Worm (Caenorhabditis elegans) whole organism, young adult: ENCODE results near the gene C05C10.3.

Experiments used
- B0261.1 ChIP-seq: sonication (generic microtip); optimal IDR thresholded peaks from 2 replicates; lab custom pipeline; 2016; ENCODE audit warnings: mild to moderate bottlenecking, missing genetic modification characterization, moderate library complexity, missing compliant biosample characterization
- F22D6.2 ChIP-seq: sonication (generic microtip); optimal IDR thresholded peaks from 2 replicates; lab custom pipeline; 2016; ENCODE audit warnings: mild to moderate bottlenecking, missing genetic modification characterization, missing compliant biosample characterization
- F39B2.1 ChIP-seq: fragments of 200-800 bp; sonication (Bioruptor generic); IDR thresholded peaks from 2 replicates; pipeline ENCODE4 v1.3.6; 2022; ENCODE audit warnings: missing genetic modification reagents, missing genetic modification characterization, missing compliant biosample characterization
- Y53F4B.3 ChIP-seq: fragments of 200-800 bp; sonication (Bioruptor generic); IDR thresholded peaks from 2 replicates; pipeline ENCODE4 v1.3.6; 2022; ENCODE audit warnings: missing genetic modification reagents, missing genetic modification characterization, missing compliant biosample characterization
- Y79H2A.3 ChIP-seq: fragments of 200-800 bp; sonication (Bioruptor generic); conservative IDR thresholded peaks from 2 replicates; pipeline ENCODE4 v1.3.6; 2022; ENCODE audit warnings: missing genetic modification reagents, missing genetic modification characterization, missing compliant biosample characterization
- akir-1 ChIP-seq: fragments of 200-800 bp; sonication (Bioruptor generic); optimal IDR thresholded peaks from 2 replicates; lab custom pipeline; 2018; ENCODE audit warnings: mild to moderate bottlenecking, missing genetic modification characterization, moderate library complexity, missing compliant biosample characterization
- atf-7 ChIP-seq: sonication (generic microtip); optimal IDR thresholded peaks from 2 replicates; lab custom pipeline; 2017; ENCODE audit warnings: mild to moderate bottlenecking, missing genetic modification characterization, missing compliant biosample characterization
- attf-5 ChIP-seq: fragments of 200-800 bp; sonication (Bioruptor generic); optimal IDR thresholded peaks from 2 replicates; lab custom pipeline; 2018; ENCODE audit warnings: mild to moderate bottlenecking, missing genetic modification characterization, missing compliant biosample characterization
- ceh-27 ChIP-seq: fragments of 200-800 bp; sonication (Bioruptor generic); optimal IDR thresholded peaks from 2 replicates; lab custom pipeline; 2018; ENCODE audit warnings: mild to moderate bottlenecking, missing genetic modification characterization, moderate library complexity, missing compliant biosample characterization
- ceh-40 ChIP-seq: fragments of 200-800 bp; sonication (Bioruptor generic); IDR thresholded peaks from 2 replicates; pipeline ENCODE4 v1.3.6; 2022; ENCODE audit warnings: missing genetic modification characterization, missing compliant biosample characterization
- chd-7 ChIP-seq: sonication (generic microtip); optimal IDR thresholded peaks from 2 replicates; lab custom pipeline; 2016; ENCODE audit warnings: mild to moderate bottlenecking, missing genetic modification characterization, moderate library complexity, missing compliant biosample characterization
- dox-1 ChIP-seq: fragments of 200-800 bp; sonication (Bioruptor generic); IDR thresholded peaks from 2 replicates; pipeline ENCODE4 v1.3.6; 2022; ENCODE audit warnings: missing genetic modification reagents, missing genetic modification characterization, missing compliant biosample characterization
- efl-1 ChIP-seq: fragments of 150-350 bp; optimal IDR thresholded peaks from 2 replicates; lab custom pipeline; 2014; ENCODE audit warnings: missing biosample characterization, missing genetic modification reagents, missing genetic modification characterization
- egl-18 ChIP-seq: fragments of 200-800 bp; sonication (Bioruptor generic); IDR thresholded peaks from 2 replicates; pipeline ENCODE4 v1.3.6; 2022; ENCODE audit warnings: missing genetic modification reagents, missing genetic modification characterization, missing compliant biosample characterization
- ekl-4 ChIP-seq: fragments of 200-800 bp; sonication (Bioruptor generic); IDR thresholded peaks from 2 replicates; pipeline ENCODE4 v1.3.6; 2022; ENCODE audit warnings: missing genetic modification reagents, missing genetic modification characterization, missing compliant biosample characterization
- hrde-1 ChIP-seq: sonication (generic microtip); optimal IDR thresholded peaks from 2 replicates; lab custom pipeline; 2016; ENCODE audit warnings: missing genetic modification characterization, mild to moderate bottlenecking, missing compliant biosample characterization, moderate library complexity, missing genotype, missing genetic modification reagents, borderline replicate concordance
- lin-35 ChIP-seq, 3 experiments: fragments of 150-350 bp in 2 of 3; sonication (generic microtip) in 1 of 3; optimal IDR thresholded peaks; 2 replicates each; lab custom pipeline; 2014 to 2018; ENCODE audit warnings: missing biosample characterization in 3 of 3, missing genetic modification characterization in 3 of 3, missing genetic modification reagents in 3 of 3
- lir-1 ChIP-seq: fragments of 200-800 bp; sonication (Bioruptor generic); conservative IDR thresholded peaks from 2 replicates; pipeline ENCODE4 v1.3.6; 2022; ENCODE audit warnings: missing genetic modification reagents, missing genetic modification characterization, missing compliant biosample characterization
- lsy-27 ChIP-seq: sonication (generic microtip); optimal IDR thresholded peaks from 2 replicates; lab custom pipeline; 2017; ENCODE audit warnings: missing genetic modification characterization, mild to moderate bottlenecking, missing compliant biosample characterization, antibody characterized with exemption, missing genotype, borderline replicate concordance; ENCODE audit not compliant: insufficient read depth
- madf-3 ChIP-seq: fragments of 200-800 bp; sonication (Bioruptor generic); IDR thresholded peaks from 2 replicates; pipeline ENCODE4 v1.3.6; 2022; ENCODE audit warnings: missing genetic modification reagents, missing genetic modification characterization, missing compliant biosample characterization
- madf-6 ChIP-seq: fragments of 200-800 bp; sonication (Bioruptor generic); IDR thresholded peaks from 2 replicates; pipeline ENCODE4 v1.3.6; 2022; ENCODE audit warnings: missing genetic modification reagents, missing genetic modification characterization, missing compliant biosample characterization
- madf-8 ChIP-seq: fragments of 200-800 bp; sonication (Bioruptor generic); conservative IDR thresholded peaks from 2 replicates; pipeline ENCODE4 v1.3.6; 2022; ENCODE audit warnings: missing genetic modification reagents, missing genetic modification characterization, missing compliant biosample characterization
- mcd-1 ChIP-seq: fragments of 200-800 bp; sonication (Bioruptor generic); IDR thresholded peaks from 2 replicates; pipeline ENCODE4 v1.3.6; 2022; ENCODE audit warnings: missing genetic modification reagents, missing genetic modification characterization, missing compliant biosample characterization
- rpc-1 ChIP-seq, 2 experiments: fragments of 150-350 bp in 1 of 2; sonication (generic microtip) in 1 of 2; optimal IDR thresholded peaks; 2 replicates each; lab custom pipeline; 2014 to 2018; ENCODE audit warnings: missing biosample characterization in 1 of 2, missing genetic modification characterization in 1 of 2, missing genetic modification reagents in 1 of 2, missing genotype in 1 of 2
- snpc-4 ChIP-seq, 5 experiments: fragments of 150-350 bp in 1 of 5; sonication (generic microtip) in 4 of 5; optimal IDR thresholded peaks; 2 replicates each; lab custom pipeline; 2014 to 2018; ENCODE audit warnings: missing genetic modification characterization in 5 of 5, missing biosample characterization in 3 of 5, antibody characterized with exemption in 2 of 5, mild to moderate bottlenecking in 2 of 5, missing compliant biosample characterization in 2 of 5, missing genotype in 2 of 5, moderate library complexity in 2 of 5, missing genetic modification reagents in 1 of 5
- sptf-2 ChIP-seq: fragments of 200-800 bp; sonication (Bioruptor generic); optimal IDR thresholded peaks from 2 replicates; lab custom pipeline; 2018; ENCODE audit warnings: mild to moderate bottlenecking, missing genetic modification characterization, missing compliant biosample characterization
- tbp1 ChIP-seq: fragments of 200-800 bp; sonication (Bioruptor generic); optimal IDR thresholded peaks from 2 replicates; lab custom pipeline; 2018; ENCODE audit warnings: mild to moderate bottlenecking, missing genetic modification characterization, missing compliant biosample characterization
- unc-130 ChIP-seq: sonication (generic microtip); optimal IDR thresholded peaks from 2 replicates; lab custom pipeline; 2016; ENCODE audit warnings: missing genetic modification reagents, missing genetic modification characterization, missing compliant biosample characterization
- ztf-26 ChIP-seq: sonication (generic microtip); optimal IDR thresholded peaks from 2 replicates; lab custom pipeline; 2017; ENCODE audit warnings: missing genetic modification characterization, missing compliant biosample characterization

The C05C10.3 gene

ce11 chrII:9936859-9937258, at the start of gene C05C10.3:
Gene C05C10.3, minus strand, starts transcription at chrII:9936893.
- TF ChIP-seq ekl-4 (GFP tag; lab: Robert Waterston, UW) (0 out of 2 replicates have a peak, but pooled peaks have one; percentile 48), F39B2.1 (GFP tag; lab: Robert Waterston, UW) (no peak), atf-7 (tag; lab: Kevin White, UChicago) (no peak), dox-1 (GFP tag; lab: Robert Waterston, UW) (0 out of 2 replicates have a peak, but pooled peaks have one; percentile 4), ztf-26 (no peak), akir-1 (no peak), sptf-2 (GFP tag; lab: Kevin White, UChicago) (no peak), Y53F4B.3 (no peak), hrde-1 (tag; lab: Kevin White, UChicago) (no peak)
- TF ChIP-seq, all 124 proteins: peak for 2

DNA sequence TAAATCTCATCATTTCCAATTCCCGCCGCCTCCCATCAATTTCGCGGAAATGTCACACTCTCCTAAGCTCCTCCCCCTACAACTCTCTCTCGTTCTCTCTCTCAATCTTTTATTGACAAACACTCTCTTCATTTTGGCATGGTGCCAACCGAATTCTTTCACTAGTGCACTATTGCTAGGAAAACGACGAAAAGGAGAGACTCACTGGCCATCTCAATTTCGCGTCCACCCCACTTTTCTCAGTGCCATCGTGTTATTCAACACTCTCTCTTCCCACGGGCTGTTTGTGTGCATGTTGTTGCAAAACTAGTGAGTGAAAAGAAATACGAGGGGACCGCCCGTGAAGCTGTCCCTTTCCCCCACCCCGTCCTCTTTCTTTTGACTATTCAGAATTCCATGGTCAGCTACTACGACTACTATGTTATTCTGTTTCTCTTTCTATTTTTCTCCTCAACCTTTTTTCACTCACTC, 48.2 kb upstream of the C05C10.3 start:
- TF ChIP-seq rpc-1 (optimal IDR thresholded peaks at IDR 0.05; lab: Kevin White, UChicago): no peak
- no peak for TF ChIP-seq rpc-1 (tag; optimal IDR thresholded peaks at IDR 0.05; lab: Kevin White, UChicago)
- no peak for TF ChIP-seq snpc-4 (GFP tag; optimal IDR thresholded peaks at IDR 0.05; lab: Kevin White, UChicago)
- no peak for TF ChIP-seq snpc-4 (tag; optimal IDR thresholded peaks at IDR 0.05; lab: Kevin White, UChicago)
- no peak for TF ChIP-seq Y53F4B.3
- no peak for TF ChIP-seq madf-3
- no peak for TF ChIP-seq mcd-1 (GFP tag; lab: Robert Waterston, UW)
- TF ChIP-seq ceh-27 (GFP tag; lab: Kevin White, UChicago): peak; percentile 12

ce11 chrII:9982437-9982836, 45.7 kb upstream of the C05C10.3 start:
- TF ChIP-seq lir-1 (GFP tag; lab: Robert Waterston, UW) (no peak), chd-7 (tag; lab: Kevin White, UChicago) (no peak), Y79H2A.3 (GFP tag; lab: Robert Waterston, UW) (no peak), madf-8 (GFP tag; lab: Robert Waterston, UW) (no peak), lsy-27 (tag; lab: Kevin White, UChicago) (no peak), tbp1 (GFP tag; lab: Kevin White, UChicago) (no peak), lin-35 (GFP tag; optimal IDR thresholded peaks at IDR 0.05; lab: Kevin White, UChicago) (no peak), unc-130 (no peak), egl-18 (no peak), dox-1 (GFP tag; lab: Robert Waterston, UW) (no peak)

ce11 chrII:9981760-9982159, 45.1 kb upstream of the C05C10.3 start, which contains the start of gene sdz-38:
Gene sdz-38, minus strand, starts transcription at chrII:9981860.
- TF ChIP-seq B0261.1 (no peak), madf-3 (0 out of 2 replicates have a peak, but pooled peaks have one; percentile 10)

- TF ChIP-seq efl-1 (GFP tag; lab: Kevin White, UChicago): peak; percentile 80
- TF ChIP-seq ceh-40 (GFP tag; lab: Robert Waterston, UW): no peak
- TF ChIP-seq madf-6 (GFP tag; lab: Robert Waterston, UW): peak; percentile 70
- TF ChIP-seq F22D6.2: no peak
- no peak for TF ChIP-seq attf-5 (GFP tag; lab: Kevin White, UChicago)
Measured at ce11 chrII:9980077-9980631, 43.5 kb upstream of the C05C10.3 start, which contains the start of gene ZK892.6. Gene ZK892.6, minus strand, starts transcription at chrII:9980127.
